Worm (Caenorhabditis elegans) whole organism, young adult: ENCODE data around the gene dct-12.

Source experiments
- F33H1.4 ChIP-seq: fragments of 200-800 bp; sonication (Bioruptor generic); IDR thresholded peaks from 2 replicates; pipeline ENCODE4 v1.3.6; 2022; ENCODE audit warnings: missing genetic modification reagents, missing genetic modification characterization, missing compliant biosample characterization
- attf-5 ChIP-seq: fragments of 200-800 bp; sonication (Bioruptor generic); optimal IDR thresholded peaks from 2 replicates; lab custom pipeline; 2018; ENCODE audit warnings: mild to moderate bottlenecking, missing genetic modification characterization, missing compliant biosample characterization
- ceh-27 ChIP-seq: fragments of 200-800 bp; sonication (Bioruptor generic); optimal IDR thresholded peaks from 2 replicates; lab custom pipeline; 2018; ENCODE audit warnings: mild to moderate bottlenecking, missing genetic modification characterization, moderate library complexity, missing compliant biosample characterization
- hlh-26 ChIP-seq: fragments of 200-800 bp; sonication (Bioruptor generic); conservative IDR thresholded peaks from 2 replicates; pipeline ENCODE4 v1.3.6; 2022; ENCODE audit warnings: missing genetic modification reagents, missing genetic modification characterization, missing compliant biosample characterization

DNA sequence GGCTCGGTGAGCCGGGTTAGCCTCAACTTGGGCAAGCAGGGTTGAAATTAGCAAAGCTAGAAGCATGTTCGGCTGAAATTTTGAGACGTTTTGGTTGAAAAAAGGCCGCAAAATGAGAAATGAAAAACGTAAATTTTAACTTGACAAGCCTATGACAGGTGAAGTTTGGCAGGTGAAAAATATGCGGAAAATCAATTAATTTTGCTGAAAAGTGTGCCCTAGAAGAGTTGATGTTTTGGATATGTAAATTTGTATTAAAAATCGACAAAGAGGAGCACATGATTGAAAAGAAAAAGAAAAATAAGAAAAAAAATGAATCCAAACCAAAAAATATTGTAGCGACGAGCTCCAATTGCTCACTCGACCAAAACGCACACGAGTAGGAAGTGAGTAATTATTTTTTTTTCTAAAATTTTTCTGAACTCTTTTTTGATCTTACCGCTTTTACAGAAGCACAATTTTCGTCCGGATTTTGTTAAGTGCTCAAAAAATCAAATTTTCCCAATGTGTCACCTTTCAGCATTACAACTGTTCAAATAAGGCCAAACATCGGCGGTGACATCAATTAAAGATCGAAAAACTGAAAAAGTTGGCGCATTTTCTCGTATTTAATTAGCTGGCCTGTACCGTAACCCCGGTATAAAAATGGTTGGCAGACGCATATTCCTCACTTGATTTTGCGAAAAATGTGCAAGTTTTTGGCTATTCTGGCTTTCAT lies 39.0 kb upstream of the dct-12 start, which contains the start of the genes F15A4.5 and phat-8:
- no peak for TF ChIP-seq hlh-26 (GFP tag; lab: Robert Waterston, UW)
- TF ChIP-seq F33H1.4 (GFP tag; lab: Robert Waterston, UW): no peak
- no peak for TF ChIP-seq ceh-27 (GFP tag; lab: Kevin White, UChicago)
- TF ChIP-seq attf-5 (GFP tag; lab: Kevin White, UChicago): no peak
